Worm (Caenorhabditis elegans): ENCODE results near the gene ugt-32.

DNA sequence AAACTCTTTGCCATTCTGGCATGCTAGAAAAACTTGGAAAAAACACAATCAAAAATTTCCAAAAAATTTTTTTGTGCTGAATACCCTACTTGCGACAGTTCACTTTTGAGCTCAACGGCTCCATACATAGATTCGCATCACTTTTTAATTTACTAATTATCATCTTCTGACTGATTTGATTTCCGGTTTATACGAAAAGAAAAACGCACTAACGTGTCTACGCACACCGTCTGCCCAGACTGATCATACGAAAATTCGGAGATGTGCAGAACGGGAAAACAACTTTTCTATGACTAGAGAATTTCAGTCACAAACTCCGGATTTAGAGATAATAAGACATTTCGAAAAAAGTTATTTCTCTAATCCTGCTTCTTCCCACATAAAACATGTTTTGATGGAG lies 40.7 kb upstream of the ugt-32 start:
- TF ChIP-seq ceh-13 (GFP tag; optimal IDR thresholded peaks at IDR 0.05) = no peak
- TF ChIP-seq ceh-36 (tag; optimal IDR thresholded peaks at IDR 0.05) = no peak
